Worm (Caenorhabditis elegans) whole organism, midembryonic: ENCODE measurements around the gene F53E10.6.

ENCODE experiments used
- T22C8.4 ChIP-seq: fragments of 200-800 bp; sonication (Bioruptor generic); IDR thresholded peaks from 2 replicates; pipeline ENCODE4 v1.3.6; 2022; ENCODE audit warnings: missing genetic modification characterization, missing compliant biosample characterization
- flt-1 ChIP-seq: fragments of 200-800 bp; sonication (Bioruptor generic); IDR thresholded peaks from 2 replicates; pipeline ENCODE4 v1.3.6; 2022; ENCODE audit warnings: missing genetic modification characterization, missing compliant biosample characterization
- klf-2 ChIP-seq: fragments of 200-800 bp; sonication (Bioruptor generic); conservative IDR thresholded peaks from 2 replicates; pipeline ENCODE4 v1.3.6; 2022; ENCODE audit warnings: missing genetic modification reagents, missing genetic modification characterization, missing compliant biosample characterization
- med-1 ChIP-seq: sonication (generic microtip); optimal IDR thresholded peaks from 2 replicates; lab custom pipeline; 2017; ENCODE audit warnings: missing genetic modification characterization, mild to moderate bottlenecking, missing compliant biosample characterization, antibody characterized with exemption, missing genetic modification reagents; ENCODE audit not compliant: insufficient read depth

ce11 chrV:2575716-2576115 lies 27.1 kb downstream of the F53E10.6 start:
- TF ChIP-seq flt-1 (GFP tag; lab: Robert Waterston, UW) (no peak), klf-2 (GFP tag; lab: Robert Waterston, UW) (no peak), med-1 (GFP tag; lab: Kevin White, UChicago) (no peak), T22C8.4 (no peak)
